Fruit fly (Drosophila melanogaster) whole organism, wandering third instar larva: ENCODE measurements around the gene nan.

Experiments used
- Abd-B ChIP-seq: fragments of >200 bp; optimal IDR thresholded peaks from 2 replicates; lab custom pipeline; 2017; ENCODE audit warnings: missing biosample characterization, missing genetic modification characterization
- CG32264 ChIP-seq: fragments of 200-800 bp; sonication (Bioruptor generic); optimal IDR thresholded peaks from 2 replicates; lab custom pipeline; 2016; ENCODE audit warnings: missing biosample characterization, missing genetic modification characterization
- CG9705 ChIP-seq: fragments of 200-800 bp; sonication (Bioruptor generic); optimal IDR thresholded peaks from 2 replicates; lab custom pipeline; 2018; ENCODE audit warnings: missing biosample characterization, mild to moderate bottlenecking, missing genetic modification characterization
- CrebA ChIP-seq: fragments of 200-800 bp; sonication (Bioruptor generic); optimal IDR thresholded peaks from 2 replicates; lab custom pipeline; 2016; ENCODE audit warnings: missing biosample characterization, mild to moderate bottlenecking, missing genetic modification characterization, borderline replicate concordance
- Dfd ChIP-seq: fragments of >200 bp; optimal IDR thresholded peaks from 2 replicates; lab custom pipeline; 2017; ENCODE audit warnings: missing biosample characterization, missing genetic modification characterization
- GATAd ChIP-seq: sonication (Bioruptor generic); optimal IDR thresholded peaks from 2 replicates; lab custom pipeline; 2016; ENCODE audit warnings: missing biosample characterization, missing genetic modification characterization
- HLH106 ChIP-seq: fragments of 200-800 bp; optimal IDR thresholded peaks from 3 replicates; lab custom pipeline; 2019; ENCODE audit warnings: missing biosample characterization, mild to moderate bottlenecking, missing genetic modification characterization, moderate library complexity
- Hnf4 ChIP-seq: fragments of 200-800 bp; sonication (Bioruptor generic); optimal IDR thresholded peaks from 2 replicates; lab custom pipeline; 2016; ENCODE audit warnings: missing biosample characterization, mild to moderate bottlenecking, missing genetic modification characterization
- Hr83 ChIP-seq: fragments of 200-300 bp; sonication (Bioruptor generic); optimal IDR thresholded peaks from 2 replicates; lab custom pipeline; 2016; ENCODE audit warnings: missing biosample characterization, mild to moderate bottlenecking, missing genetic modification characterization, moderate library complexity; ENCODE audit not compliant: poor library complexity, severe bottlenecking
- Jra ChIP-seq: sonication (Bioruptor generic); optimal IDR thresholded peaks from 2 replicates; lab custom pipeline; 2016; ENCODE audit warnings: missing biosample characterization, missing genetic modification characterization
- Mio ChIP-seq: sonication (Bioruptor generic); optimal IDR thresholded peaks from 2 replicates; lab custom pipeline; 2016; ENCODE audit warnings: missing biosample characterization, missing genetic modification characterization
- Myc ChIP-seq: fragments of >200 bp; optimal IDR thresholded peaks from 2 replicates; lab custom pipeline; 2017
- N ChIP-seq: fragments of >200 bp; optimal IDR thresholded peaks from 2 replicates; lab custom pipeline; 2018; ENCODE audit warnings: missing biosample characterization, missing external identifiers, missing genetic modification characterization
- OdsH ChIP-seq: fragments of 200-800 bp; sonication (Bioruptor generic); optimal IDR thresholded peaks from 2 replicates; lab custom pipeline; 2016; ENCODE audit warnings: missing biosample characterization, mild to moderate bottlenecking, missing genetic modification characterization
- Rel ChIP-seq, 2 experiments: fragments of 200-800 bp; sonication (Bioruptor generic) in 1 of 2; optimal IDR thresholded peaks; 2 replicates in 1 of 2; 3 replicates in 1 of 2; lab custom pipeline; 2016 to 2019; ENCODE audit warnings: mild to moderate bottlenecking in 2 of 2, missing biosample characterization in 2 of 2, missing genetic modification characterization in 2 of 2, moderate library complexity in 1 of 2
- Sp1 ChIP-seq: fragments of 200-800 bp; sonication (Bioruptor generic); optimal IDR thresholded peaks from 3 replicates; lab custom pipeline; 2019; ENCODE audit warnings: missing biosample characterization, mild to moderate bottlenecking, missing genetic modification characterization, moderate library complexity
- brk ChIP-seq: fragments of 200-800 bp; sonication (Bioruptor generic); optimal IDR thresholded peaks from 2 replicates; lab custom pipeline; 2016; ENCODE audit warnings: missing biosample characterization, mild to moderate bottlenecking, missing genetic modification characterization
- dsf ChIP-seq: sonication (Bioruptor generic); optimal IDR thresholded peaks from 2 replicates; lab custom pipeline; 2016; ENCODE audit warnings: missing biosample characterization, missing genetic modification characterization, borderline replicate concordance
- ey ChIP-seq: fragments of 200-800 bp; sonication (Bioruptor generic); optimal IDR thresholded peaks from 2 replicates; lab custom pipeline; 2016; ENCODE audit warnings: missing biosample characterization, missing genetic modification characterization
- foxo ChIP-seq, 2 experiments: fragments of 200-800 bp; sonication (Bioruptor generic); optimal IDR thresholded peaks; 2 replicates in 1 of 2; 3 replicates in 1 of 2; lab custom pipeline; 2016 to 2017; ENCODE audit warnings: missing biosample characterization in 2 of 2, missing genetic modification characterization in 2 of 2
- fru ChIP-seq: fragments of 200-800 bp; sonication (Bioruptor generic); optimal IDR thresholded peaks from 3 replicates; lab custom pipeline; 2016; ENCODE audit warnings: missing biosample characterization, mild to moderate bottlenecking, missing genetic modification characterization
- jim ChIP-seq: fragments of 175-275, 200-325 bp; sonication (Bioruptor generic); optimal IDR thresholded peaks from 2 replicates; lab custom pipeline; 2016; ENCODE audit warnings: missing biosample characterization, mild to moderate bottlenecking, missing genetic modification characterization
- lola ChIP-seq: fragments of >200 bp; optimal IDR thresholded peaks from 2 replicates; lab custom pipeline; 2017; ENCODE audit warnings: missing biosample characterization, missing genetic modification characterization
- pan ChIP-seq: fragments of >200 bp; optimal IDR thresholded peaks from 2 replicates; lab custom pipeline; 2017
- psq ChIP-seq: fragments of 200-800 bp; sonication (Bioruptor generic); optimal IDR thresholded peaks from 3 replicates; lab custom pipeline; 2017; ENCODE audit warnings: missing biosample characterization, mild to moderate bottlenecking, missing genetic modification characterization, moderate library complexity
- sv ChIP-seq: fragments of 200-800 bp; sonication (Bioruptor generic); optimal IDR thresholded peaks from 3 replicates; lab custom pipeline; 2016; ENCODE audit warnings: missing biosample characterization, missing genetic modification characterization
- tai ChIP-seq: sonication (Bioruptor generic); optimal IDR thresholded peaks from 2 replicates; lab custom pipeline; 2016; ENCODE audit warnings: missing biosample characterization, missing genetic modification characterization
- usp ChIP-seq: fragments of >200 bp; optimal IDR thresholded peaks from 2 replicates; lab custom pipeline; 2017; ENCODE audit warnings: missing biosample characterization, missing genetic modification characterization
- woc ChIP-seq: sonication (Bioruptor generic); optimal IDR thresholded peaks from 2 replicates; lab custom pipeline; 2016; ENCODE audit warnings: missing biosample characterization, mild to moderate bottlenecking, missing genetic modification characterization

Gene nan

DNA sequence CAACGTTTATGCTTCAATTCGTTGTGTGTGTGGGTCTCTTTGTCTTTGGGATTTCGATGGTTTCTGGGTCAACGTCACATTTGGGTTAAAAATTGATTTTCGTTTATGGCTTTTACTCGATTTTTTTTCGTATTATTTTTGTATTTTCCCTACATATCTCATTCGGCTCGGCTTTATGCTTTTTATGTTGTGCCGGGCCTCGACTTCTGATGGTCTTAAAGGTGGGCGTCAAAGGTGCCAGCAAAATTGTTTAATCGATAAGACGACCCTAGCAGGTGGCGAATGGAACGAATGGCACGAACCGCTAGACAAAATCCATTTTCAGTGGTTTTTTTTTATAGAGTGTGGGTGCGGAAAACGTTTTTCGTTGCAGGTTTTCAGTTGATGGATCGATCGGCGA, 26.7 kb upstream of the nan start:
- TF ChIP-seq OdsH (no peak), usp (GFP tag; lab: Kevin White, UChicago) (no peak), N (GFP tag; lab: Kevin White, UChicago) (no peak), fru (GFP tag; lab: Kevin White, UChicago) (no peak), psq (GFP tag; lab: Kevin White, UChicago) (no peak), Rel (GFP tag; optimal IDR thresholded peaks at IDR 0.05; lab: Kevin White, UChicago) (no peak), Rel (tag; optimal IDR thresholded peaks at IDR 0.05; lab: Kevin White, UChicago) (no peak), Myc (lab: Kevin White, UChicago) (no peak), CG9705 (GFP tag; lab: Kevin White, UChicago) (no peak), foxo (GFP tag; optimal IDR thresholded peaks at IDR 0.05; lab: Kevin White, UChicago) (no peak), Mio (GFP tag; lab: Kevin White, UChicago) (no peak), GATAd (GFP tag; lab: Kevin White, UChicago) (no peak)

DNA sequence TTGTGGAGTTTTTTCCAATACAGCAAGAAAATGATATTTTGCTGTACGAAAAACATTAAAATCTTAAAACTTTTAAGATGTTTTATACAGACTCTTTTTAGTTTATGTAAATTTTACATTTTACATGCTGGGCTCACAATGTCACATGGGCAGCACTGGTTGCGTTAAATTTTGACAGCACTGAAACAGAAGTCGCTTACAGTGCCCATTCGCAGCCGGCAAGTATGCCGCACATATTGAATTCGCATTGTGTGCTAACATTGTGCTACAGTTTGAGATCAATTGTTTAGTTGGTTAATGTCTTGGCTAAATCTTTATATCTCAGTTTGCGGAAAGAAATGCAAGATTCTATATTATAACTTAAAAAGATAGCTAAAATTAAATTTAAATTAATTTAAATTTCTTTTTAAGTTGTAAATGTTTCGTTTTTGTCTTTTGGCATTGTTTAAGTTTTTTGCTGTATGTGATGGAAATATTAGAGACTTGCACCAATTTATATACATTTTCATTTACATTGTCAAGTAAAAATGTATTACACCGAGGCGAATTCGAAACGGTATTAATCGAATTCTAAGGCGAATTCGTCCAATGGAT, 22.9 kb upstream of the nan start:
- TF ChIP-seq Jra (GFP tag; lab: Kevin White, UChicago) (no peak), Myc (lab: Kevin White, UChicago) (peak; percentile 89), HLH106 (no peak)

DNA sequence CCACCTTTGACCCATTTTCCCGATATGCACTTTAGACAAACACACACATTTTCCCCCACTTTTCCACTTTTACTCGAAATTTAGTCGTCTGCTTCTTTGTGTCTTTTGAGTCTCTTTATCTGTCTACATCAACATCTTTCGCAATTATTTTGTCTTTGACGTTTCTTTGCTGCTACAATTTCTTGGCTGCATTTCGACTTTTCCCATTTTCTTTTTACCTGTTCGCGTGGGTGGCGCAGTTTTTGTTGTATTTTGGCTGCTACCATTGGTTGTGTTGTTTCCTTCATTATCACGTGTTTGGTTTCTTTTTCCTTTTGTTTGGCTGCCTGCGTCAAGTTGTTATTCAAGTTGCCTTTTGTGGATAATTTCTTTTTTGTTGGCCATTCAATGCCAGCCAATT, 22.2 kb upstream of the nan start:
- TF ChIP-seq lola (GFP tag; lab: Kevin White, UChicago), result no peak
- no peak for TF ChIP-seq psq (GFP tag; lab: Kevin White, UChicago)
- no peak for TF ChIP-seq woc (GFP tag; lab: Kevin White, UChicago)
- TF ChIP-seq brk (GFP tag; lab: Kevin White, UChicago), result no peak
- TF ChIP-seq CG9705 (GFP tag; lab: Kevin White, UChicago), result no peak

DNA sequence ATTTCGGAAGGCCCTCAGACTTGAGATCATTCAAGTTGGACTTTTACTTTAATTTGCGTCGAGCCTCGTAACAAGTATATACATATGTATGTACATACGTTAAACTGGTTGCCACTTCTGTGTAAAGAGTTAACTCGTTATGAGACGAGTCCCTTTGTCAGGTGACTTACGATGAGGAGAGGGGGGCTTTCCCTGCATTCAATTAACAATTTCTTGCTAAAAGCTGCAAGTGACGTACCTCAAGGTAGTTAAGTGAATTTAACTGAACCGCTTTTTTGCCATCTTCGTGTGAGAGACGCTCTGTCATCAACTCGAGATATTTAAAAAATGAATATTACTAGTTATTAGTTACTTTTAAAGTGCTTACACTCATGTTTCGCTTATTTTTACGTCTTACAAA, 19.5 kb upstream of the nan start:
- TF ChIP-seq Sp1 (GFP tag; lab: Kevin White, UChicago) (no peak), woc (GFP tag; lab: Kevin White, UChicago) (no peak), Rel (GFP tag; optimal IDR thresholded peaks at IDR 0.05; lab: Kevin White, UChicago) (no peak), Rel (tag; optimal IDR thresholded peaks at IDR 0.05; lab: Kevin White, UChicago) (peak; percentile 52)

DNA sequence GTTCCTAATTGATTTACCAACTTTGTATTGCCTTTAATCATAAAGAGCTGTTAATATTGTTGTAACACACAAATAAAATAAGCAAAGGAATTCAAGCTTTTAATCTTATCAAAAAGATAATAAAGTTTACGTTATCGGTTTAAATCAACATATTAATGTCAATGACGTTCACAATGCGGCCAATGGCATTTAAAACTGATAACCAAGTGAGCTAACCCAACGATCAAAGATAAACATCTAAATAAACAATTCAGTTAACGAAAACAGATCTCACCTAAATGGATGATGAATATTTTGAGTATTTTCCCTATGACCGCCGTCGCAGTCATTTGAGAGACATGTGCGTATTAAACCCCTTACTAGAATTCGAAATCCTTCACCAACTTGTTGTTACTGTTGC, 17.9 kb upstream of the nan start:
- TF ChIP-seq Abd-B, result no peak
- no peak for TF ChIP-seq Jra (GFP tag; lab: Kevin White, UChicago)
- no peak for TF ChIP-seq pan
- TF ChIP-seq N (GFP tag; lab: Kevin White, UChicago), result no peak
- TF ChIP-seq ey (GFP tag; lab: Kevin White, UChicago), result no peak
- TF ChIP-seq CG9705 (GFP tag; lab: Kevin White, UChicago), result no peak
- no peak for TF ChIP-seq Myc (lab: Kevin White, UChicago)
- TF ChIP-seq tai (GFP tag; lab: Kevin White, UChicago), result no peak
- TF ChIP-seq dsf (GFP tag; lab: Kevin White, UChicago), result no peak
- no peak for TF ChIP-seq foxo (GFP tag; optimal IDR thresholded peaks at IDR 0.05; lab: Kevin White, UChicago)
- no peak for TF ChIP-seq jim (GFP tag; lab: Kevin White, UChicago)
- no peak for TF ChIP-seq Dfd (GFP tag; lab: Kevin White, UChicago)
- TF ChIP-seq Hnf4 (GFP tag; lab: Kevin White, UChicago), result no peak
- no peak for TF ChIP-seq CrebA (GFP tag; lab: Kevin White, UChicago)
- TF ChIP-seq sv (GFP tag; lab: Kevin White, UChicago), result no peak
- no peak for TF ChIP-seq Sp1 (GFP tag; lab: Kevin White, UChicago)
- no peak for TF ChIP-seq GATAd (GFP tag; lab: Kevin White, UChicago)
- TF ChIP-seq woc (GFP tag; lab: Kevin White, UChicago), result no peak
- TF ChIP-seq Hr83 (GFP tag; lab: Kevin White, UChicago), result no peak
- no peak for TF ChIP-seq CG32264 (GFP tag; lab: Kevin White, UChicago)
